Worm (Caenorhabditis elegans): ENCODE data around the gene sqrd-1.

DNA sequence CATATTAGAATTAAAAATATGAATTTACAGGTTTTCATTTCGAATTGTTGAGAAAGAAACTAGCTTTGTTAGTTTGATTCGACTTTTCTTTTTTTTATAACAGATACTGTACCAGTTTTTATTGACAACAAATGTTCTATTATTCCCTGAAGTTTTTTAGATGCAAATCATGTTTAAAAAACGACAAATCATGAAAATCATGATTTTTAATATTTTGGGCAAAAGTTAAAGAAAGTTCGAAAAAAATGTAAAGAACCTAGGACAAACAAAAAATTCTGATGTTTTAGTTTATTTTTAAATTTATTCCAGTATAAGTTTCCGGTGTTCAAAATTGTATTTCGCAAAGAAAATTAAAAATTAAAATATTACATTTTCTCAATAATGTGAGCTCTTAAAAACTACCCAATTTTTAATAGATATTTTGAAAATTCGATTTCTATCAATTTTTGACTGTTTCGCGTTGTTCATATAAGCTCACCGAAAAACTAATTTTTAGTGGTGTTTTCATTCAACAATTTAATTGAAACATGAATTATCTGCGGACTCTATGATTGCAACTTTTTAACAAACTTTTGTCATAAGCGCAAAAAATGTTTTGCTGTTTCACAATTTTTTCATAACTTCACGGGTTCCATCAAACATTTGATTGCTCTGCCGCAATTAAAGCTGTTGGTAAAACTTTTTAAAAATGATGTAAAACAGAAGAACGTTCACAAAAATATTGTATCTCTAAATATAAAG is 21.9 kb downstream of the sqrd-1 start, which contains the start of gene Y64G10A.10:
- TF ChIP-seq lin-39 (tag; optimal IDR thresholded peaks at IDR 0.05) (no peak), unc-130 (tag; optimal IDR thresholded peaks at IDR 0.05) (no peak), ceh-82 (tag; optimal IDR thresholded peaks at IDR 0.05) (no peak)
